Worm (Caenorhabditis elegans) whole organism, L3 larva: Measurements from ENCODE around the gene gst-34.

Experiments used
- R02D3.7 ChIP-seq: fragments of 150-350 bp; optimal IDR thresholded peaks from 2 replicates; lab custom pipeline; 2014; ENCODE audit warnings: missing biosample characterization, missing genetic modification characterization
- ceh-16 ChIP-seq: sonication (generic microtip); optimal IDR thresholded peaks from 2 replicates; lab custom pipeline; 2017; ENCODE audit warnings: missing biosample characterization, missing genetic modification characterization
- fkh-10 ChIP-seq: sonication (generic microtip); optimal IDR thresholded peaks from 2 replicates; lab custom pipeline; 2017; ENCODE audit warnings: missing biosample characterization, missing genetic modification reagents, missing genetic modification characterization
- mml-1 ChIP-seq: fragments of 150-350 bp; sonication (generic microtip); optimal IDR thresholded peaks from 3 replicates; lab custom pipeline; 2014; ENCODE audit warnings: missing biosample characterization, missing genetic modification characterization
- nfya-1 ChIP-seq: sonication (generic microtip); optimal IDR thresholded peaks from 2 replicates; lab custom pipeline; 2017; ENCODE audit warnings: missing genetic modification characterization, mild to moderate bottlenecking, missing compliant biosample characterization, antibody characterized with exemption, moderate library complexity; ENCODE audit not compliant: insufficient read depth
- nhr-23 ChIP-seq: fragments of 150-350 bp; optimal IDR thresholded peaks from 2 replicates; lab custom pipeline; 2014; ENCODE audit warnings: missing biosample characterization, missing genetic modification reagents, missing genetic modification characterization
- nhr-25 ChIP-seq: sonication (generic microtip); optimal IDR thresholded peaks from 2 replicates; lab custom pipeline; 2017; ENCODE audit warnings: missing biosample characterization, missing genetic modification characterization
- nhr-43 ChIP-seq: sonication (generic microtip); optimal IDR thresholded peaks from 2 replicates; lab custom pipeline; 2016; ENCODE audit warnings: mild to moderate bottlenecking, missing genetic modification characterization, missing compliant biosample characterization; ENCODE audit not compliant: poor library complexity, severe bottlenecking
- nhr-67 ChIP-seq: fragments of 150-350 bp; optimal IDR thresholded peaks from 2 replicates; lab custom pipeline; 2014; ENCODE audit warnings: missing biosample characterization, missing genetic modification characterization
- nhr-77 ChIP-seq: fragments of 150-350 bp; optimal IDR thresholded peaks from 2 replicates; lab custom pipeline; 2014; ENCODE audit warnings: missing biosample characterization, missing genetic modification characterization
- snpc-4 ChIP-seq: fragments of 150-350 bp; optimal IDR thresholded peaks from 2 replicates; lab custom pipeline; 2014; ENCODE audit warnings: missing biosample characterization, missing genetic modification characterization

Gene gst-34

DNA sequence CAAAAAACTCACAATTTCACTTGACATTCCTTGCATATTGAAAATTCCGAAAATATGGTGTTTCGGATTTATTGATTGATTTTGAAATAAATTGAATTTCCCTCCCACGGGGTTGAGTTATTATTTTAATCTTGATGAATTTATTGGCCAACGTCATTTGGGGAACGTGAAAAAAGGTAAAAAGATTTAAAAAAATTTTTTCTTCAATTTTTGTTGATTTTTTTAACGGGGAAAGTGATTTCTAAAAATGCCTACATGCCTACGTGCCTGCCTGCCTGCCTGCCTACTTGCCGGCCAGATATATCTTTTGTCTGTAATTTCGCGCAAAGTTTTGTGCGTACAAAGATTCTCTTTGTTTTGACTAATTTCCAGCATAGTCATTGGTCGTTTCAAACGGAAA is 48.7 kb downstream of the gst-34 start, which contains the start of gene Y53F4B.24:
Gene Y53F4B.24 (minus strand): TSS at position 101 of the 400 bp plus-strand sequence.
- no peak for TF ChIP-seq nhr-67 (tag; lab: Kevin White, UChicago)
- TF ChIP-seq nhr-25 (tag; lab: Kevin White, UChicago): no peak

DNA sequence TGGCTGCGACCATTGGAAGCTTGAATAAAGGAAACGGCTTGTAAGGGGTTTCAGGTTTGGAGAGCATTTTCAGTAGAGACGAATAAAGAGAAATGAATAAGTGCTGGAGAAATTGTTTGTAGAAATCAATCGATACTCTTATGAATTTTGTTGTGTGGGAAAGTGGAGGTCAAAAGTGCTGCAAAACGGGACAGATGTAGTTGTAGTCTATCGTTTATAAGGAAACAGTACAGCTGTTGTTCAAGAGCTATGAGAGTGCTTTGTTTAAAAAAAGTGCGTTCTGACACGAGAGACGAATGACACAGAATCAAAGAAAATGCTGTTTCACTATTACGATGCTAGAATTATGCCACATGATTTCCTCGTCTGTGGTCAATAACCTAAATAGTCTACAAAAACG is 52.5 kb downstream of the gst-34 start, which contains the start of gene Y53F4B.62:
Gene Y53F4B.62 (minus strand): TSS at position 101 of the 400 bp plus-strand sequence.
- TF ChIP-seq nhr-43 (tag; lab: Kevin White, UChicago): no peak
- no peak for TF ChIP-seq mml-1 (tag; lab: Kevin White, UChicago)
- no peak for TF ChIP-seq ceh-16 (tag; lab: Kevin White, UChicago)
- TF ChIP-seq fkh-10: no peak
- no peak for TF ChIP-seq nhr-77 (tag; lab: Kevin White, UChicago)
- no peak for TF ChIP-seq nhr-23 (tag; lab: Kevin White, UChicago)
- no peak for TF ChIP-seq nfya-1
- TF ChIP-seq R02D3.7: no peak
- no peak for TF ChIP-seq snpc-4 (tag; lab: Kevin White, UChicago)
